Worm (Caenorhabditis elegans): ENCODE data around the gene snx-17.

- TF ChIP-seq unc-62 (GFP tag; optimal IDR thresholded peaks at IDR 0.05), result no peak
- TF ChIP-seq snpc-4 (tag; optimal IDR thresholded peaks at IDR 0.05), result no peak
- TF ChIP-seq zag-1 (tag; optimal IDR thresholded peaks at IDR 0.05), result no peak
- no peak for TF ChIP-seq ztf-11 (tag; optimal IDR thresholded peaks at IDR 0.05)
- no peak for TF ChIP-seq unc-39 (tag; optimal IDR thresholded peaks at IDR 0.05)
- no peak for TF ChIP-seq tbx-2 (tag; optimal IDR thresholded peaks at IDR 0.05)
- no peak for TF ChIP-seq elt-3 (tag; optimal IDR thresholded peaks at IDR 0.05)
- no peak for TF ChIP-seq mdl-1 (tag; optimal IDR thresholded peaks at IDR 0.05)
Measured at ce11 chrX:13102838-13103237, 19.3 kb downstream of the snx-17 start.

Data from whole organism, L3 larva.